Worm (Caenorhabditis elegans): Measurements from ENCODE around the gene srd-65.

ce11 chrIII:2197706-2198105 lies 26.1 kb downstream of the srd-65 start, which contains the start of gene C39B5.6:
- TF ChIP-seq ama-1 (optimal IDR thresholded peaks at IDR 0.05) (no peak), flt-1 (GFP tag; IDR thresholded peaks at IDR 0.05) (no peak), ceh-13 (GFP tag; optimal IDR thresholded peaks at IDR 0.05) (no peak), ets-7 (tag; optimal IDR thresholded peaks at IDR 0.05) (no peak), hnd-1 (tag; optimal IDR thresholded peaks at IDR 0.05) (no peak), tbx-37 (GFP tag; conservative IDR thresholded peaks at IDR 0.05) (no peak), scrt-1 (GFP tag; IDR thresholded peaks at IDR 0.05) (no peak)
